Worm (Caenorhabditis elegans) whole organism, L3 larva: ENCODE data around the gene lfi-1.
A peak's percentile ranks its signal among the peaks of the same experiment; 100 is the strongest.

Source experiments
- R02D3.7 ChIP-seq: fragments of 150-350 bp; optimal IDR thresholded peaks from 2 replicates; lab custom pipeline; 2014; ENCODE audit warnings: missing biosample characterization, missing genetic modification characterization
- ama-1 ChIP-seq: fragments of 150-350 bp; optimal IDR thresholded peaks from 2 replicates; lab custom pipeline; 2018
- egl-27 ChIP-seq: sonication (generic microtip); optimal IDR thresholded peaks from 4 replicates; lab custom pipeline; 2017; ENCODE audit warnings: missing biosample characterization, missing genetic modification reagents, missing genetic modification characterization
- elt-2 ChIP-seq: sonication (generic microtip); optimal IDR thresholded peaks from 2 replicates; lab custom pipeline; 2016; ENCODE audit warnings: missing genetic modification reagents, mild to moderate bottlenecking, missing genetic modification characterization, missing compliant biosample characterization
- lin-15B ChIP-seq: fragments of 150-350 bp; optimal IDR thresholded peaks from 2 replicates; lab custom pipeline; 2014; ENCODE audit warnings: missing biosample characterization, missing genetic modification characterization
- lsy-12 ChIP-seq: sonication (generic microtip); optimal IDR thresholded peaks from 2 replicates; lab custom pipeline; 2016; ENCODE audit warnings: mild to moderate bottlenecking, missing genetic modification characterization, missing compliant biosample characterization
- nhr-12 ChIP-seq: fragments of 150-350 bp; optimal IDR thresholded peaks from 2 replicates; lab custom pipeline; 2014; ENCODE audit warnings: missing biosample characterization, missing genetic modification characterization
- nhr-28 ChIP-seq: fragments of 150-350 bp; optimal IDR thresholded peaks from 2 replicates; lab custom pipeline; 2014; ENCODE audit warnings: missing biosample characterization, missing genetic modification characterization
- nhr-76 ChIP-seq: fragments of 150-350 bp; sonication (generic microtip); optimal IDR thresholded peaks from 5 replicates; lab custom pipeline; 2014; ENCODE audit warnings: missing biosample characterization, missing genetic modification characterization
- skn-1 ChIP-seq: fragments of 150-350 bp; optimal IDR thresholded peaks from 2 replicates; lab custom pipeline; 2014; ENCODE audit warnings: missing biosample characterization, missing genetic modification characterization
- snpc-4 ChIP-seq: fragments of 150-350 bp; optimal IDR thresholded peaks from 2 replicates; lab custom pipeline; 2014; ENCODE audit warnings: missing biosample characterization, missing genetic modification characterization
- unc-62 ChIP-seq: fragments of 150-350 bp; sonication (generic microtip); optimal IDR thresholded peaks from 4 replicates; lab custom pipeline; 2014; ENCODE audit warnings: missing biosample characterization, missing genetic modification reagents, missing genetic modification characterization
- zag-1 ChIP-seq: fragments of 150-350 bp; optimal IDR thresholded peaks from 2 replicates; lab custom pipeline; 2014; ENCODE audit warnings: missing biosample characterization, missing genetic modification characterization

- TF ChIP-seq elt-2 (tag; lab: Kevin White, UChicago) (no peak), lsy-12 (tag; lab: Kevin White, UChicago) (peak; percentile 44), skn-1 (no peak), ama-1 (lab: Kevin White, UChicago) (peak; percentile 96), nhr-76 (tag; lab: Kevin White, UChicago) (no peak), R02D3.7 (tag; lab: Kevin White, UChicago) (no peak), nhr-12 (tag; lab: Kevin White, UChicago) (no peak), egl-27 (no peak), lin-15B (tag; lab: Kevin White, UChicago) (peak; percentile 37), unc-62 (GFP tag; lab: Kevin White, UChicago) (no peak), nhr-28 (tag; lab: Kevin White, UChicago) (no peak), zag-1 (no peak), snpc-4 (no peak)
Observed at ce11 chrX:4960422-4960821, 16.2 kb upstream of the lfi-1 start, which contains the start of gene act-4.
